Fruit fly (Drosophila melanogaster): ENCODE data around the gene CG9281.

dm6 chrX:15709984-15710750, at the start of gene CG9281, which contains the start of gene CG15601:
- TF ChIP-seq Sin3A (optimal IDR thresholded peaks at IDR 0.05) (no peak), h (optimal IDR thresholded peaks at IDR 0.05) (no peak), ttk (optimal IDR thresholded peaks at IDR 0.05) (no peak), insv (optimal IDR thresholded peaks at IDR 0.05) (no peak)
